Fruit fly (Drosophila melanogaster): ENCODE results near the gene Rcd-1.

Gene Rcd-1

dm6 chrX:19613473-19613872 is 25.1 kb upstream of the Rcd-1 start (continued):
- TF ChIP-seq bab2 (GFP tag; optimal IDR thresholded peaks at IDR 0.05) (no peak), Oaz (GFP tag; IDR thresholded peaks at IDR 0.05) (no peak), Bteb2 (GFP tag; optimal IDR thresholded peaks at IDR 0.05) (no peak), ash1 (GFP tag; optimal IDR thresholded peaks at IDR 0.05) (peak; percentile 30), ab (GFP tag; optimal IDR thresholded peaks at IDR 0.05) (no peak), odd (GFP tag; optimal IDR thresholded peaks at IDR 0.05) (peak; percentile 70), Side (GFP tag; optimal IDR thresholded peaks at IDR 0.05) (peak; percentile 51), gsb-n (tag; optimal IDR thresholded peaks at IDR 0.05) (peak; percentile 30), CG7271 (tag; optimal IDR thresholded peaks at IDR 0.05) (peak; percentile 76), vvl (GFP tag; IDR thresholded peaks at IDR 0.05) (peak; percentile 65; the same call in 1 of the 2 replicates), CG10979 (tag; optimal IDR thresholded peaks at IDR 0.05) (peak; percentile 45), CG43689 (GFP tag; IDR thresholded peaks at IDR 0.05) (no peak), CG31441 (GFP tag; IDR thresholded peaks at IDR 0.05) (no peak; the same call in 1 of the 2 replicates), Med (GFP tag) (peak; percentile 90), Lim3 (GFP tag; IDR thresholded peaks at IDR 0.05) (no peak), sob (GFP tag; IDR thresholded peaks at IDR 0.05) (peak; percentile 43; the same call in 1 of the 2 replicates), CG2889 (GFP tag; IDR thresholded peaks at IDR 0.05) (no peak), grn (GFP tag; optimal IDR thresholded peaks at IDR 0.05) (no peak), maf-S (GFP tag; optimal IDR thresholded peaks at IDR 0.05) (no peak), pros (GFP tag; optimal IDR thresholded peaks at IDR 0.05) (no peak), Asciz (GFP tag; optimal IDR thresholded peaks at IDR 0.05) (no peak), CG6654 (GFP tag; optimal IDR thresholded peaks at IDR 0.05) (no peak), nmo (GFP tag; optimal IDR thresholded peaks at IDR 0.05) (peak; percentile 23), wdn (GFP tag; IDR thresholded peaks at IDR 0.05) (no peak), Dref (GFP tag; IDR thresholded peaks at IDR 0.05) (peak; percentile 74), HLHmδ (GFP tag; optimal IDR thresholded peaks at IDR 0.05) (peak; percentile 86), Deaf1 (tag; optimal IDR thresholded peaks at IDR 0.05) (no peak), sd (tag; optimal IDR thresholded peaks at IDR 0.05) (no peak), CG1647 (GFP tag; optimal IDR thresholded peaks at IDR 0.05) (no peak), HLH54F (GFP tag; optimal IDR thresholded peaks at IDR 0.05) (no peak), CG6254 (GFP tag; optimal IDR thresholded peaks at IDR 0.05) (peak; percentile 13), CG11504 (tag; optimal IDR thresholded peaks at IDR 0.05) (no peak), CG2129 (GFP tag; IDR thresholded peaks at IDR 0.05; ENCODE audit: partially characterized antibody) (no peak), CG12155 (GFP tag; optimal IDR thresholded peaks at IDR 0.05) (no peak), CG14965 (GFP tag; optimal IDR thresholded peaks at IDR 0.05; ENCODE audit: borderline replicate concordance) (no peak), Aef1 (GFP tag; IDR thresholded peaks at IDR 0.05) (no peak), CG17385 (GFP tag; optimal IDR thresholded peaks at IDR 0.05) (peak; percentile 73), repo (GFP tag; optimal IDR thresholded peaks at IDR 0.05) (no peak), btn (GFP tag; optimal IDR thresholded peaks at IDR 0.05) (peak; percentile 21), CG3995 (GFP tag; optimal IDR thresholded peaks at IDR 0.05) (peak; percentile 37), zfh1 (GFP tag; IDR thresholded peaks at IDR 0.05) (no peak), TFAM (GFP tag; optimal IDR thresholded peaks at IDR 0.05) (no peak), en (GFP tag; optimal IDR thresholded peaks at IDR 0.05) (no peak), ATbp (GFP tag; optimal IDR thresholded peaks at IDR 0.05) (peak; percentile 60), Hey (tag; optimal IDR thresholded peaks at IDR 0.05) (no peak), CG4730 (GFP tag; IDR thresholded peaks at IDR 0.05) (no peak), CG16813 (GFP tag; IDR thresholded peaks at IDR 0.05; ENCODE audit: partially characterized antibody) (0 out of 3 replicates have a peak, but pooled peaks have one; percentile 33), CG18764 (GFP tag; optimal IDR thresholded peaks at IDR 0.05) (no peak), CG13287 (GFP tag; IDR thresholded peaks at IDR 0.05; ENCODE audit: partially characterized antibody) (peak; percentile 75), CG10147 (GFP tag; optimal IDR thresholded peaks at IDR 0.05) (peak; percentile 58), CG13424 (tag; optimal IDR thresholded peaks at IDR 0.05) (peak; percentile 20)

Measured in whole organism, embryonic.